Worm (Caenorhabditis elegans): ENCODE results near the gene F09B12.7.

DNA sequence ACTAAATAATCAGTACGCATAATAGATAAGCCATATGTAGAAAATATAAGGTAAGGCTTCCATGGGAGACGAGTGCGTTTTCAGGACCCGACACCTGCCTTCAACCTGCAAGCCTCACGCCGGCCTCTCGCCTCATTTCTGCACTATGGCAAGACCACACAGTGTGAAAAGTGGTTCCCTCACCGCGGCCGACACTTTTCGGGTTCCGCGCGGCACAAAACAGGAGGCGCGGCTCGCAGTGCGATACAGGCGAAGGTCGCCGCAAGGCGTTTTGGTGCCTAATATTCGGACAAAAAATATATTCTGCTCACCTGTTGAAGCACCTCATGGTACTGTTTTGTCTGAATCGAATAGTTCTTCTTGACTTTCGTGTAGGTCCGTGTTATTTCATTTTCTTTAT, 24.7 kb downstream of the F09B12.7 start:
- TF ChIP-seq B0310.2 (tag; optimal IDR thresholded peaks at IDR 0.05) (no peak), sea-1 (GFP tag; conservative IDR thresholded peaks at IDR 0.05) (no peak), scrt-1 (GFP tag; IDR thresholded peaks at IDR 0.05) (no peak), hmbx-1 (tag; optimal IDR thresholded peaks at IDR 0.05) (no peak), pes-1 (GFP tag; IDR thresholded peaks at IDR 0.05) (no peak), ama-1 (optimal IDR thresholded peaks at IDR 0.05) (no peak), ceh-36 (tag; optimal IDR thresholded peaks at IDR 0.05) (no peak), F13C5.2 (tag; optimal IDR thresholded peaks at IDR 0.05) (no peak)
